Worm (Caenorhabditis elegans) whole organism, early embryonic: Measurements from ENCODE around the gene cyy-1.

Experiments used
- B0310.2 ChIP-seq: sonication (generic microtip); optimal IDR thresholded peaks from 2 replicates; lab custom pipeline; 2016; ENCODE audit warnings: mild to moderate bottlenecking, missing genetic modification characterization, missing compliant biosample characterization
- F13C5.2 ChIP-seq: sonication (generic microtip); optimal IDR thresholded peaks from 2 replicates; lab custom pipeline; 2017; ENCODE audit warnings: mild to moderate bottlenecking, missing genetic modification characterization, inconsistent platforms, missing compliant biosample characterization
- aly-1 ChIP-seq: sonication (generic microtip); optimal IDR thresholded peaks from 2 replicates; lab custom pipeline; 2016; ENCODE audit warnings: missing genetic modification characterization, missing compliant biosample characterization
- ama-1 ChIP-seq: fragments of 150-350 bp; optimal IDR thresholded peaks from 2 replicates; lab custom pipeline; 2014
- ceh-13 ChIP-seq: fragments of 200-800 bp; sonication (Bioruptor generic); optimal IDR thresholded peaks from 2 replicates; lab custom pipeline; 2018; ENCODE audit warnings: mild to moderate bottlenecking, missing genetic modification characterization, missing compliant biosample characterization
- ceh-36 ChIP-seq: sonication (generic microtip); optimal IDR thresholded peaks from 2 replicates; lab custom pipeline; 2016; ENCODE audit warnings: missing genetic modification characterization, inconsistent platforms, missing compliant biosample characterization
- ets-7 ChIP-seq: sonication (generic microtip); optimal IDR thresholded peaks from 2 replicates; lab custom pipeline; 2016; ENCODE audit warnings: missing genotype, missing genetic modification characterization, missing compliant biosample characterization
- flt-1 ChIP-seq: fragments of 200-800 bp; sonication (Bioruptor generic); IDR thresholded peaks from 2 replicates; pipeline ENCODE4 v1.3.6; 2022; ENCODE audit warnings: missing genetic modification characterization, missing compliant biosample characterization
- hmbx-1 ChIP-seq: sonication (generic microtip); optimal IDR thresholded peaks from 2 replicates; lab custom pipeline; 2016; ENCODE audit warnings: mild to moderate bottlenecking, missing genetic modification characterization, missing compliant biosample characterization
- hmg-4 ChIP-seq: fragments of 200-800 bp; sonication (Bioruptor generic); optimal IDR thresholded peaks from 2 replicates; lab custom pipeline; 2018; ENCODE audit warnings: mild to moderate bottlenecking, missing genetic modification characterization, missing compliant biosample characterization
- hnd-1 ChIP-seq: sonication (generic microtip); optimal IDR thresholded peaks from 2 replicates; lab custom pipeline; 2016; ENCODE audit warnings: missing genetic modification characterization, missing compliant biosample characterization
- pes-1 ChIP-seq: fragments of 200-800 bp; sonication (Bioruptor generic); IDR thresholded peaks from 2 replicates; pipeline ENCODE4 v1.3.6; 2022; ENCODE audit warnings: missing genetic modification reagents, missing genetic modification characterization, missing compliant biosample characterization
- scrt-1 ChIP-seq: fragments of 200-800 bp; sonication (Bioruptor generic); IDR thresholded peaks from 2 replicates; pipeline ENCODE4 v1.3.6; 2022; ENCODE audit warnings: missing genetic modification characterization, missing compliant biosample characterization
- sea-1 ChIP-seq: fragments of 200-800 bp; sonication (Bioruptor generic); conservative IDR thresholded peaks from 2 replicates; pipeline ENCODE4 v1.3.6; 2022; ENCODE audit warnings: missing genetic modification characterization, missing compliant biosample characterization
- tbx-11 ChIP-seq: fragments of 200-800 bp; sonication (Bioruptor generic); IDR thresholded peaks from 2 replicates; pipeline ENCODE4 v1.3.6; 2022; ENCODE audit warnings: missing genetic modification characterization, missing compliant biosample characterization
- tbx-37 ChIP-seq: fragments of 200-800 bp; sonication (Bioruptor generic); conservative IDR thresholded peaks from 2 replicates; pipeline ENCODE4 v1.3.6; 2022; ENCODE audit warnings: missing genetic modification reagents, missing genetic modification characterization, missing compliant biosample characterization
- tra-4 ChIP-seq: sonication (generic microtip); optimal IDR thresholded peaks from 2 replicates; lab custom pipeline; 2017; ENCODE audit warnings: missing genetic modification characterization, missing compliant biosample characterization

cyy-1 gene

ce11 chrIII:8405449-8405962, at the start of gene cyy-1, which contains the start of gene ubxn-4:
TSS of gene cyy-1 (plus strand) at chrIII:8405874.
TSS of gene ubxn-4 (minus strand) at chrIII:8405562.
- no peak for TF ChIP-seq aly-1 (tag; lab: Kevin White, UChicago)
- no peak for TF ChIP-seq hnd-1 (tag; lab: Kevin White, UChicago)
- TF ChIP-seq flt-1 (GFP tag; lab: Robert Waterston, UW): no peak
- no peak for TF ChIP-seq tbx-11
- no peak for TF ChIP-seq sea-1 (GFP tag; lab: Robert Waterston, UW)
- no peak for TF ChIP-seq hmg-4 (GFP tag; lab: Kevin White, UChicago)
- TF ChIP-seq pes-1 (GFP tag; lab: Robert Waterston, UW): no peak
- no peak for TF ChIP-seq ceh-13 (GFP tag; lab: Kevin White, UChicago)
- TF ChIP-seq hmbx-1 (tag; lab: Kevin White, UChicago): no peak
- no peak for TF ChIP-seq scrt-1
- TF ChIP-seq ceh-36 (tag; lab: Kevin White, UChicago): no peak
- TF ChIP-seq tra-4 (tag; lab: Kevin White, UChicago): no peak
- TF ChIP-seq ama-1 (lab: Kevin White, UChicago): no peak
- TF ChIP-seq ets-7 (tag; lab: Kevin White, UChicago): no peak
- no peak for TF ChIP-seq tbx-37 (GFP tag; lab: Robert Waterston, UW)
- TF ChIP-seq B0310.2 (tag; lab: Kevin White, UChicago): no peak
- TF ChIP-seq F13C5.2: no peak

DNA sequence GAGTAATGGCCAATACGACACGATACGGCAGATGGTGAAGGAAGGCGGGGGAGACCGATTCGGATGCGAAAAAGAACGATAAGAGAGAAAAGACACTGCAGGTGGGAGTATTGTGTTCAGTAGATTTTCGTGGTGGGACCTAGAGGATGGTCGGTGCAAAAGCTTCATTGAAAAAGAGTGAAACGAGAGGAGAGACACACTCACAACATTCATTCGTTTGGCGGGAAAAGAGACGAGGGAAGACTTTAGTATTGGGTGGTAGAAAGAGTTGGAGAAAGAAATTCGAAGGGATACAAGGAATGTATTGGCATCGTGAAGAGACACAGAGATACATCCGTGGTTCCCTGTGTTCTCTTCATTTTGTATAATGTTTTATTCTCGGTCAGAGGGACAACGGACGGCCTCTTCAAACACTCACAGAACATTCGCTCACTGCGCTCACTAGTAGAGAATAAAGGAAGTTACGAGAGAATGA, 49.2 kb upstream of the cyy-1 start:
- TF ChIP-seq hnd-1 (tag; lab: Kevin White, UChicago) (no peak), hmbx-1 (tag; lab: Kevin White, UChicago) (no peak), tbx-11 (no peak), ceh-36 (tag; lab: Kevin White, UChicago) (no peak), aly-1 (tag; lab: Kevin White, UChicago) (peak; percentile 72), hmg-4 (GFP tag; lab: Kevin White, UChicago) (peak; percentile 78), F13C5.2 (peak; percentile 49)

DNA sequence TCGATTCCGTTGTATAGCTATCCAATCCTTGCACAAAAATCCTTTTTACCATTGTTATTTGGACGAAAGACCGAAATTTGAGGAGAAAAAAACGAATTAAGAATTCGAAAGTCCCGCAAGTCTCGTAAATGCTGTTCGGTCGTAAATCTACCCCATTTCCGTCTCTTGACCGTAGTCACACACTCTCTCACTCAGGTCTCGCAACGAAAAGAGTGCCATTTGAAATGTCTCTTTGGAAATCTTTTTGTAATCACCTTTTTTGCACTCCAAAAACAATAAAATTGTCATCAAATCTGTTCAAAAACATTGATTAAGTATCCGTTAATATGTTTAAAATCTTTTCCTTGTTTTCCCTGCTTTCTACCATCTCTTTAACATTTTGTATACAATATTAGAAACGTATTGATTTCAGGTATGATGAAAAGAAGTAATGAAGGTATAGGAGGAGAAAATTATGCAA, 47.4 kb upstream of the cyy-1 start, which contains the start of the genes R05D3.8 and rfp-1:
TSS of gene R05D3.8 (minus strand) at position 115 of the 460 bp plus-strand sequence.
TSS of gene rfp-1 (plus strand) at position 410 of the 460 bp plus-strand sequence.
- TF ChIP-seq sea-1 (GFP tag; lab: Robert Waterston, UW) (no peak), tbx-11 (no peak), hmbx-1 (tag; lab: Kevin White, UChicago) (no peak)

DNA sequence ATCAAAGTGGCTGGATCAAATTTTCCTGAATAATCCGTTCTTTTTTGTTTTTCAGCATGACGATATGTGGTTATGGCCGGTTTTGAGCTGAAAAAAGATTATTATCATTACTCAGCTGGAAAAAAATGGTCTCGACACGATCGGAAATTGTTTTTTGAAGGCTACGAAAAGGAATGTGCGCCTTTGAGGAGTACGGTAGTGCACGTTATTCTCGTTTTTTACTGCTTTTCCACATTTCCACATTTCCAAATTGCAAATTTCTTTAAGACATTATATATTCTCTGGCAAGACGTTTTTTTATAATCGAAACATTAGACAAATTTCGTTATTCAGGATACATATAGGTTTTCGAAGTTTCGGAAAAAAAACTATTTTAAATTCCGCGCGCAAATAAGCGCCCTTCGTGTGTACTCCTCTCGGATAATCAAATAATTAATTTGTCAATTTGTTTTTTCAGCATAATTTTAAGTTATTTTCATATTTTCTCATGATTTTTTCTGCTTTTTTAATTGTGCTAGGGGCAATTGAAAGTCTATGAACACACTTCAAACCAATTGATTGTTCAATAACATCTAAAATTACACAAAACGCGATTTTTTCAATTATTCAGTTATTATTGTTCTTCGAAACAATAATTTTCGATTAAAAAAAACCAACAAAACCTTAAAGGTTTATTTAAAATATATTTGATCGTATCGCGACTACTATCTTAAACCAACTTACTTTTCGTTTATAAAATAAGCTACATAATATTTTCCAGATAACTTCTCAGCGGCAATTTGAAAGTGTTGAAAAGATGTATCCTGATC, 42.2 kb upstream of the cyy-1 start, which contains the start of gene R05D3.3:
TSS of gene R05D3.3 (plus strand) at position 759 of the 809 bp plus-strand sequence.
- TF ChIP-seq hmg-4 (GFP tag; lab: Kevin White, UChicago) (no peak), tbx-37 (GFP tag; lab: Robert Waterston, UW) (no peak), aly-1 (tag; lab: Kevin White, UChicago) (no peak), hnd-1 (tag; lab: Kevin White, UChicago) (no peak), flt-1 (GFP tag; lab: Robert Waterston, UW) (no peak), hmbx-1 (tag; lab: Kevin White, UChicago) (no peak), pes-1 (GFP tag; lab: Robert Waterston, UW) (no peak), B0310.2 (tag; lab: Kevin White, UChicago) (no peak), tbx-11 (no peak), tra-4 (tag; lab: Kevin White, UChicago) (no peak), F13C5.2 (no peak), scrt-1 (no peak), ama-1 (lab: Kevin White, UChicago) (no peak), ets-7 (tag; lab: Kevin White, UChicago) (no peak), sea-1 (GFP tag; lab: Robert Waterston, UW) (no peak), ceh-13 (GFP tag; lab: Kevin White, UChicago) (no peak), ceh-36 (tag; lab: Kevin White, UChicago) (no peak)

ce11 chrIII:8368619-8369018, 37.1 kb upstream of the cyy-1 start, which contains the start of gene R05D3.9:
TSS of gene R05D3.9 (minus strand) at chrIII:8368719.
- TF ChIP-seq sea-1 (GFP tag; lab: Robert Waterston, UW) (no peak), scrt-1 (no peak), hmbx-1 (tag; lab: Kevin White, UChicago) (no peak), hmg-4 (GFP tag; lab: Kevin White, UChicago) (no peak), hnd-1 (tag; lab: Kevin White, UChicago) (no peak), B0310.2 (tag; lab: Kevin White, UChicago) (no peak), flt-1 (GFP tag; lab: Robert Waterston, UW) (no peak), tbx-11 (no peak), aly-1 (tag; lab: Kevin White, UChicago) (no peak), ets-7 (tag; lab: Kevin White, UChicago) (no peak), ceh-13 (GFP tag; lab: Kevin White, UChicago) (no peak), tra-4 (tag; lab: Kevin White, UChicago) (no peak), ceh-36 (tag; lab: Kevin White, UChicago) (no peak), ama-1 (lab: Kevin White, UChicago) (no peak), tbx-37 (GFP tag; lab: Robert Waterston, UW) (no peak), F13C5.2 (no peak)

DNA sequence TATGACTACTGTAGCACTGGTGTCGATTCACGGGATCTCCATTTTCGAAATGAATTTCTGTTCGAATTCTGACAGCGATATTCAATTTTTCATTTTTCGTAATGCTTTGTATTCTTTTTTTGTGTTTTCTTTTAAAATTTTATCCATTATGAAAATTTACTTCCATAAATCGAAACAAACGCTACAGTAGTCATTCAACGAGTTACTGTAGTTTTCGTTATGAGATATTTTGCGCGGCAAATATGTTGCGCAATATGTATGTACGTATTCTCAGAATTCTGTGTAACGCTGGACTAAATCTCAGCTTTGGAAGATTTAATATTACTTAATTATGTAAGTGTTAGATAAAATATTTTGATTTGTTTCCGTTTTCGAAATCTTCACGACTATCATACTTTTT, 36.5 kb upstream of the cyy-1 start:
- no peak for TF ChIP-seq ama-1 (lab: Kevin White, UChicago)
- no peak for TF ChIP-seq hnd-1 (tag; lab: Kevin White, UChicago)
- no peak for TF ChIP-seq sea-1 (GFP tag; lab: Robert Waterston, UW)
- TF ChIP-seq tbx-11: no peak
- TF ChIP-seq ceh-13 (GFP tag; lab: Kevin White, UChicago): no peak
- no peak for TF ChIP-seq tra-4 (tag; lab: Kevin White, UChicago)
- TF ChIP-seq ets-7 (tag; lab: Kevin White, UChicago): no peak
- TF ChIP-seq hmbx-1 (tag; lab: Kevin White, UChicago): no peak
- TF ChIP-seq pes-1 (GFP tag; lab: Robert Waterston, UW): no peak
- no peak for TF ChIP-seq flt-1 (GFP tag; lab: Robert Waterston, UW)
- no peak for TF ChIP-seq scrt-1
- no peak for TF ChIP-seq F13C5.2
